Fruit fly (Drosophila melanogaster): ENCODE measurements around the gene CG31730.
"Not testable (repeated sequence)": the region's sequence is repeated elsewhere in the genome, so short reads cannot be mapped to it uniquely, and the experiment has no call there.

CG31730 gene

DNA sequence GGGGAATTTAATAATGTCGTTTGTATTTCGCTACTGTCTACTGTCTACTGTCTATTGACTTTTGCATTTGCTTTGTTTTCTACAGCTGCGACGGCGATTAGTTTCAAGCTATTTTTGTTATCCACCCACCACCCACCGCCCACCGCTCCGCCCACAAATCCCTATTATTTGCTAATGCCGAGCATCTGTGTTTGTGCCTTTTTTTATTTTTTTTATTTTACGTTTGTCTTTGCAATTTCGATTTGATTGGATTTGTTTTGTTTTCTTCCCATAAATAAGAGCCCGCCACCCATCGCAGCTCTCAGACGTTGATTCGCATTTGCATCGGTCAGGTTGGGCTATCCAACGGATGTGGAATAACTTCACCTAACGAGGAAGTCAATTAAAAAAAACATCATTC lies 23.3 kb downstream of the CG31730 start, which contains the start of gene Jhbp14:
TSS of gene Jhbp14 (plus strand) at position 301 of the 400 bp plus-strand sequence.
- TF ChIP-seq ttk (optimal IDR thresholded peaks at IDR 0.05) (no peak), h (optimal IDR thresholded peaks at IDR 0.05) (no peak), insv (optimal IDR thresholded peaks at IDR 0.05) (no peak), Sin3A (optimal IDR thresholded peaks at IDR 0.05) (no peak), Myc (optimal IDR thresholded peaks at IDR 0.05) (no peak), psq (optimal IDR thresholded peaks at IDR 0.05) (no peak)

DNA sequence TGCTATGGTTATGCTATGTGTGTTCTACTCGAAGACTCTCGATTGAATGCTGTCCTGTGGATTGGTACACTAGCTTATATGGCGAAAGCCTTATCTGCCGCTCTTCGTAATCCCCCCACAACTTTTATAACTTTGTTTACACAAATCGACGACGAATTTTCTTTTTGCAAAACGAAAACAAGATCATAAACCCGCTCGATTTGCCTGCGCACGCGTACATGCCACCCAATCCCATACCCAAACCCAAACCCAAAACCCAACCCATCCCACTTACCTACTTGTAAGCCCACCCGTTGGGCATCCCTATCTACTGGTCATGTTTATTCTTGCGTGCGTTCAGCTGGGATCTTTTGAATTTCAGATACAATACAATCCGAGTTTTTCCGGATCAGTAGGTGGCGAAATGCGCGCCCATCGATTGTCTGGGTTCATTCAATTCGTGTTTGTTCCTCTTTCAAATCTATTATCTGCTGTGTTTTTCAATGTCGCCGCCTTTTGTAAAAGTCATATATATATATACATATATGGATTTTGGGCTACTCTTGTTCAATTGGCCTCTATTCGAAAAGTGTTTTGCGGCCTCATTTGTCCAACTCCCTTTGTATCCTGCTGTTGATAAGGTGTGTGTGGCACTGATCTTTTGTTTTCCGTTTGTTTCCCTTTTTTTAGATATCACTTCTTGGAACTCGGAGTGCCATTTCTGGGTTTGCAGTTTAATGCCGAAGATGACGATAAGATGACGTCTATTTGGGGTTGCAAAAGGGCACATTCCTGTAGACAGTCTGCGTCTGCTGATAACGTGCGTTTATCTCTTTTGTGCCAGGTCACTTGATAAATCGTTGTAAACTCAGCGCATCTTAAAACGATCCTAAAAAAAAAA lies 24.7 kb downstream of the CG31730 start, which contains the start of gene Mabi:
TSS of gene Mabi (minus strand) at position 51 of the 880 bp plus-strand sequence.
- TF ChIP-seq Sin3A (optimal IDR thresholded peaks at IDR 0.05) (no peak), h (optimal IDR thresholded peaks at IDR 0.05) (no peak), ttk (optimal IDR thresholded peaks at IDR 0.05) (no peak), psq (optimal IDR thresholded peaks at IDR 0.05) (no peak), insv (optimal IDR thresholded peaks at IDR 0.05) (no peak), Myc (optimal IDR thresholded peaks at IDR 0.05) (no peak)

DNA sequence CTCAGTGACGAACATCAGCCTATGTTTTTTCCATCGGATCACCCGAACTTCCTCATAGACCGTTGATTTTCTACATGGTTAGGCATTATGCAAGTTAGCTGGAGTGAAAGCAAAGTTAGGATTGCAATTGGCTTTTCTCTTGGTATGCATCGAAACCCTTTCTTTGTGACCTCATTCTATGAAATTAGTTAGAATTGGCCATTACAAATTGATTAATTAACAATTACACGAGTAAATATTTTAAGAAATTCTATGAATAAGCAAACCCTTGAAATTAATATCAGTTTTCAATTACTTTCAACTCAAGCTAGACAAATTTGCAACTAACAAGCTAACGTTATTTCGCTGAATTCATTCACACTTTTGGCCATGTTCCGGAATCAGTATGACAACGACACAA lies 27.8 kb downstream of the CG31730 start, which contains the start of gene Prosalpha6T:
TSS of gene Prosalpha6T (plus strand) at position 301 of the 400 bp plus-strand sequence.
- TF ChIP-seq h (optimal IDR thresholded peaks at IDR 0.05) (no peak), insv (optimal IDR thresholded peaks at IDR 0.05) (no peak), ttk (optimal IDR thresholded peaks at IDR 0.05) (no peak), Myc (optimal IDR thresholded peaks at IDR 0.05) (no peak), Sin3A (optimal IDR thresholded peaks at IDR 0.05) (no peak), psq (optimal IDR thresholded peaks at IDR 0.05) (no peak)

DNA sequence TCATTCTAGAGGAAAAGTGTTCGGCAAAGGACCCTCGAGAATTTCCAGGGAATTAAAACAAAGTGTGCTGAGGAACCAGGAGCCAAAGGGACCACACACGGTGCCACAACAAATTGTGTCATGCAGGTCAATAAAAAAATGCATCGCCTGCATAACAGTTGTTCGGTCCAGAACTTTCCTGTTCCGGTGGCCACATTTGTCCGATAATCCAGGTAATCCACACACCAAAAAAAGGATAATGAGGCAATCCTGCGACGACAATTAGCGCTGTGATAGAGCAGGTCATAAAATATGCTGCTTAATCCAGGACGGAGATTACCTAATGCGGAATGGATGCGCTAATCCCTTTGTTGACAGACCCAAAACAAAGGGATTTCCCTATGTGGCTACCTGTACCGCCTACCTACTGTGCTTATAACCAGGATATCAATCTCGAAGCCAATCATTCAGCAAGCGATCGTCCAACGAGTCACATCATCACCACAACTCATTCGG lies 30.1 kb downstream of the CG31730 start, which contains the start of gene CG16815:
TSS of gene CG16815 (plus strand) at position 445 of the 495 bp plus-strand sequence.
- TF ChIP-seq Myc (optimal IDR thresholded peaks at IDR 0.05) (no peak), Sin3A (optimal IDR thresholded peaks at IDR 0.05) (no peak), ttk (optimal IDR thresholded peaks at IDR 0.05) (no peak), h (optimal IDR thresholded peaks at IDR 0.05) (no peak), psq (optimal IDR thresholded peaks at IDR 0.05) (no peak), insv (optimal IDR thresholded peaks at IDR 0.05) (no peak)

DNA sequence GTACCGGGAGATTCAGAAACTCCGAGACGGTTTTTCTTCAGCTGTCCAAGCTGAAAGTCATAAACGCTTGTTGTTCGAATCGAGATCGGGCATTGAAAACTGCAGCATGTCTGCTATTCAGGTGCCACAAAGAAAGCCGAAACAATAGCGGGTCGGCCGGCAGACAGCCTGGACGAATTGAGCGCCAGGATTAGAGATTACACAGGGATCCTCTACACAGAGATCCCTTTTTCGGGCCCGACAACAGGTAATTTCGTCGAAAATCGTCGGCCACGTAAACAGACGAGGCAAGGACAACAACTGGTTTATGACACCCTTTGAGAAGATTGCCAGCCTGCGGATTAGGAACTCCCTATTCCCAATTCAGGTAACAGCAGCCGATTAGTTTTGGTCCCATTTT lies 32.3 kb downstream of the CG31730 start, which contains the start of gene CG16813:
TSS of gene CG16813 (plus strand) at position 288 of the 400 bp plus-strand sequence.
- TF ChIP-seq Sin3A (optimal IDR thresholded peaks at IDR 0.05) (no peak), Myc (optimal IDR thresholded peaks at IDR 0.05) (no peak)

DNA sequence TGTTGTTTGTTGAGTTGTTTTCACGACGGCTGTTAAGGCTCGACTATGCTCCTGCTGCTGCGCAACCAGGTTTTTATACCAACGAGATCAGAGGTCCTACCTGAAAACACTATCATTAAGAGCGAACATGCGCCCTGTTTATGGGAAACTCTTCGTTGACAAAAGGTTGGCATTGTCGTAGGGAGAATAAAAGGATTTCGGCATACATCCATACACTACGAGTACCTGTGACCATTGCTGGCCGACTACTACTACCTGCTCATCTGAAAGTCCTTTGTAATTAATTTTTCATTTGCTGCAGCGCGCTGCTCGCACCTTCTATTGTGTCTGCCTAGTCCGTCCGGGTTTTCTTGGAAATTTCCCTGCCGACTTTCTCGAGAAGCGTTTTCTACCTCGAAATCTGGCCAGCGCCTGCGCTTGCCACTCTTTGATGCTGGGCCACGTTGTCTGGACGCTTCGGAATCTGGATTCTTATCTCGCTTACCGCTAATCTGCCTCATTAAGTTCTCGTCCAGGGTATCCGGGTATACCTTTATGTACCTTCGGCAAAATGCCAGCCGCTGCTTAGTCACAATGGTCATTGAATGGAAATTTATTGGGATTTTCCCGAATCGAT lies 34.2 kb downstream of the CG31730 start, which contains the start of gene CG15480:
TSS of gene CG15480 (minus strand) at position 51 of the 616 bp plus-strand sequence.
- TF ChIP-seq ttk (optimal IDR thresholded peaks at IDR 0.05) (no peak), psq (optimal IDR thresholded peaks at IDR 0.05) (no peak), Sin3A (optimal IDR thresholded peaks at IDR 0.05) (no peak), Myc (optimal IDR thresholded peaks at IDR 0.05) (no peak), h (optimal IDR thresholded peaks at IDR 0.05) (no peak), insv (optimal IDR thresholded peaks at IDR 0.05) (no peak)

DNA sequence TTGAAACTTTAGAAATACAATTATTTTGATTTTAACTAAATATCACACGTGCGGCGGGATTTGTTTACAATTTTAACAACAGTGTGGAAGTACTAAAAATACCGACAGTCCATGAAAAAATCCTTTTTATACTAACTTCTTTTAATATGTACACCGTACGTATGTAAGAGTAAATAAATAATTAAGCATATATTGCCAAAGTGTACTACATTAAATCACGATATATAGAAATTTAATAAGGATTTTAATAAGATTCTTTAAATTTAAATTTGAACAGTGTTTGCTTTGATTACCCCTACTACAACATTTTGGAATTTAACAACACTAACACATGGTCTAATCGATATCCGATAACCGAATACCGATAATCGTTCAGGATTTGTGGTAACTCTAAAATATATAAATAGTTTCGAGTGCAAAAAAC lies 37.3 kb downstream of the CG31730 start, which contains the start of the genes Ski6 and CG16812:
TSS of gene Ski6 (minus strand) at position 205 of the 424 bp plus-strand sequence.
TSS of gene CG16812 (plus strand) at position 363 of the 424 bp plus-strand sequence.
- TF ChIP-seq Sin3A (optimal IDR thresholded peaks at IDR 0.05): no peak
- no peak for TF ChIP-seq psq (optimal IDR thresholded peaks at IDR 0.05)
- TF ChIP-seq ttk (optimal IDR thresholded peaks at IDR 0.05): no peak
- TF ChIP-seq Myc (optimal IDR thresholded peaks at IDR 0.05): no peak
- TF ChIP-seq insv (optimal IDR thresholded peaks at IDR 0.05): no peak
- no peak for TF ChIP-seq h (optimal IDR thresholded peaks at IDR 0.05)

DNA sequence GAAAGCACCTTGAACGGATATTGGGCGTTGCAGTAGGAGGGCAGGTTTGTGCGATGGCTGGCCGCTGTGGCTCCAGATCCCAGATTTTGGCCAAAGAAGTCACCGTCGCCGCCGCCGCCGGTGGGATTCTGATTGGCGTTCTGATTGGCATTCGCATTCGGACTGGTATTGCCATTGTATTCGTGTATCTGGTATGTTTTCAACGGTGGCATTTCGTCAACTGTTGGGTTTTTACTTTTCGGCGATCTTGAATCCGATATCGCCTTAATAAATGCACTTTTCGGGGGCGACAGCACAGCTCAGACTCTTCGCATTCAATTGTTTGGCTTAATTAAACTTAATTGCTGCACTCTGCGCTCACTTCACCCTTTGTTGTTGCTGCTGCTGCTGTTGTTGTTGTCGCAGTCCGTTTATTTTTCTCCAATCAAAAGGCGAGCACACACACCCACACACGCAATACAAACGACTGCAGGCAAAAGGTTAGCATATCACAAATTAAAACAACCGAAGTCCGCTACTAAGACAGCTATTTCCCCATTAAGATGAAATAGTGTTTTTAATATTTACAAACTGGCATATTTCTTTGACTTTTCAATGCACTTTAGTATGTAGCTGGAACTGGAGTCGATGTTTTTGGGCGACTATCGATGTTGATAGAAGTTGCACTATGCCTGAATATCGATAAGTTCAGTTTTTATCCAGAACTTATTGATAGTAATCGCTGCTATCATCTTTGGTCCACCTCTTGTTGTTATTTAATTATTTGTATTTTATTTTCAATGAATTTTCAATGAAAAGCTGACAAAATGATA lies 40.1 kb downstream of the CG31730 start, which contains the start of the genes CG9426 and mRF1:
TSS of gene CG9426 (minus strand) at position 643 of the 812 bp plus-strand sequence.
TSS of gene mRF1 (plus strand) at position 699 of the 812 bp plus-strand sequence.
- no peak for TF ChIP-seq ttk (optimal IDR thresholded peaks at IDR 0.05)
- no peak for TF ChIP-seq insv (optimal IDR thresholded peaks at IDR 0.05)
- TF ChIP-seq h (optimal IDR thresholded peaks at IDR 0.05): no peak
- TF ChIP-seq Myc (optimal IDR thresholded peaks at IDR 0.05): no peak
- no peak for TF ChIP-seq psq (optimal IDR thresholded peaks at IDR 0.05)
- TF ChIP-seq Sin3A (optimal IDR thresholded peaks at IDR 0.05): no peak

DNA sequence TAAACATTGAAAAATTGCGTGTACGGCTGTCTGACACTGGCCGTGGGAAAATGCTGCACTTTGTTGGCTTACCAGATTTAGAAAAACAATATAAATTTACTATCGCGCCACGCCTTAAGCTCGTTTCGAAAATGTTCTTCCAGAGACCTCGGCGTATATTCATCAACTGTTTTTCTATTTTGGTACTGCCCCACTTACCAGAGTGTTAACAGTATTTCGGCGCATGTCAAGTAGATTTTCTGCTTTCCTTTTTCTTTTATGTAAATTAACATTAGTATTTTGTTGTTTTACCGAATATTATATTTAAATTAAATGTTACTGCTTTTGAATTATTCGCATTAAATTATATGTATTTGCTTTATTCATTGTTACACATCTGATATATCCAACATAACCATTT lies 44.5 kb downstream of the CG31730 start, which contains the start of gene kek4:
TSS of gene kek4 (minus strand) at position 341 of the 400 bp plus-strand sequence.
- no peak for TF ChIP-seq ttk (optimal IDR thresholded peaks at IDR 0.05)
- TF ChIP-seq Sin3A (optimal IDR thresholded peaks at IDR 0.05): no peak
- TF ChIP-seq psq (optimal IDR thresholded peaks at IDR 0.05): no peak
- TF ChIP-seq insv (optimal IDR thresholded peaks at IDR 0.05): no peak
- no peak for TF ChIP-seq Myc (optimal IDR thresholded peaks at IDR 0.05)
- TF ChIP-seq h (optimal IDR thresholded peaks at IDR 0.05): no peak

DNA sequence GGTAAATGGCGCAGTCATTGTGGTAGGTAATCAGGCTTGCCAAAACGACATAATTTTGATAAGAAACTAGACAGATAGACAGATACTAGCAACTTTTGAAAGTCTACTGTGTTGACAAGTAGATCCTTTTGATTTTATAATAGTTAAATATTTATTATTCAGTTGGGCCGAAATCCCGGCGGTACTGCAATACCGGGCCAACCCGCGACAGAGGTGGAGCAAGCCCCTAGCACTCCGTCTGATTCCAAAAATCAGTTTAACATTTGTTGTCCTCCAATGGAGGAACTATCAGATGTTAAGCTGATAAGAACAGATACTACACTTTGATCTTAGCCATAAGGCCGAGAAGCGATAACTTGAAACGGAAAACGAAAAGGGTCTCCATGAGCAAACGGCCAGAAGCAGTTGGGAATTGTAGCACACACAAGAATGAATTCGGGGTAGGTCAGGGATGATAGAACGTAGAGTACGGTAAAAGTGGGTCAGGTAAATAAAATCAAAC lies 47.7 kb downstream of the CG31730 start, which contains the start of gene CG15482:
TSS of gene CG15482 (minus strand) at position 51 of the 502 bp plus-strand sequence.
- TF ChIP-seq Sin3A, Myc, insv (optimal IDR thresholded peaks at IDR 0.05): not testable (repeated sequence)

All from Kc167 (cell line).